Worm (Caenorhabditis elegans): ENCODE results near the gene C56G2.15.

DNA sequence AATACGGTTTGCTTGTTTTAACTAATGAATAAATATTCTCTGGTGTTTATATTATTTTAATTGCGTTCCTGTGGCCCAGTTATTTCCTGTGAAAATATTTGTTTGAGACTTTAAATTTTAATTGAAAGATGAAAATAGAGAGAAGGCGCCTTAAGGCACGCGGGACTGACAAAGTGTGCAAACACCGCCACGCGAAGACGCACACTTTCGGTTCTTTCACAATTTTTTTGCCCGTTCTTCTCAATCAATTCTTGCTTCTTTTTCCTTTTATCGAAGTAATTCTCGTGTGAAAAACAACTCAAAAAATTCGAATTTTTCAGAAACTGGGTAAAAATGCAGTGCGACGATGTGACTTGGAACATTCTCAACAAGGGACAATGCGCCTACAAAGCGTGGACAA lies 11.4 kb upstream of the C56G2.15 start, which contains the start of gene C16A3.6:
- no peak for TF ChIP-seq hmg-4 (GFP tag; optimal IDR thresholded peaks at IDR 0.05)
- no peak for TF ChIP-seq pes-1 (GFP tag; IDR thresholded peaks at IDR 0.05)
- TF ChIP-seq scrt-1 (GFP tag; IDR thresholded peaks at IDR 0.05), result no peak
- no peak for TF ChIP-seq ceh-13 (GFP tag; optimal IDR thresholded peaks at IDR 0.05)
- TF ChIP-seq ama-1 (optimal IDR thresholded peaks at IDR 0.05), result peak; percentile 82
- no peak for TF ChIP-seq ceh-36 (tag; optimal IDR thresholded peaks at IDR 0.05)
- TF ChIP-seq hmbx-1 (tag; optimal IDR thresholded peaks at IDR 0.05), result no peak
- no peak for TF ChIP-seq flt-1 (GFP tag; IDR thresholded peaks at IDR 0.05)
- TF ChIP-seq tra-4 (tag; optimal IDR thresholded peaks at IDR 0.05), result no peak
- no peak for TF ChIP-seq B0310.2 (tag; optimal IDR thresholded peaks at IDR 0.05)
- no peak for TF ChIP-seq hnd-1 (tag; optimal IDR thresholded peaks at IDR 0.05)

All from whole organism, early embryonic.